Fruit fly (Drosophila melanogaster) Kc167 (cell line): ENCODE results near the gene Sry-beta.
A peak's percentile ranks its signal among the peaks of the same experiment; 100 is the strongest.

Experiments
- Myc ChIP-seq: fragments of >200 bp; optimal IDR thresholded peaks from 2 replicates; lab custom pipeline; 2017; ENCODE audit warnings: missing external identifiers
- Sin3A ChIP-seq: fragments of >200 bp; optimal IDR thresholded peaks from 2 replicates; lab custom pipeline; 2018; ENCODE audit warnings: missing external identifiers
- h ChIP-seq: fragments of >200 bp; optimal IDR thresholded peaks from 3 replicates; lab custom pipeline; 2018; ENCODE audit warnings: missing external identifiers
- insv ChIP-seq: fragments of >200 bp; optimal IDR thresholded peaks from 3 replicates; lab custom pipeline; 2018; ENCODE audit warnings: missing external identifiers
- psq ChIP-seq: fragments of >200 bp; optimal IDR thresholded peaks from 2 replicates; lab custom pipeline; 2017; ENCODE audit warnings: missing external identifiers
- ttk ChIP-seq: sonication (Bioruptor generic); optimal IDR thresholded peaks from 2 replicates; lab custom pipeline; 2017; ENCODE audit warnings: missing external identifiers

Gene Sry-beta

dm6 chr3R:30040879-30041278 is 1.4 kb downstream of the Sry-beta start:
- TF ChIP-seq h (lab: Kevin White, UChicago) = no peak
- TF ChIP-seq Sin3A (lab: Kevin White, UChicago) = no peak
- no peak for TF ChIP-seq psq (lab: Kevin White, UChicago)
- no peak for TF ChIP-seq insv (lab: Kevin White, UChicago)
- no peak for TF ChIP-seq ttk
- no peak for TF ChIP-seq Myc

- TF ChIP-seq ttk (no peak), Myc (no peak), h (lab: Kevin White, UChicago) (no peak), insv (lab: Kevin White, UChicago) (no peak), psq (lab: Kevin White, UChicago) (no peak), Sin3A (lab: Kevin White, UChicago) (no peak)
Measured at dm6 chr3R:30043139-30043744, 3.7 kb downstream of the Sry-beta start, which contains the start of gene Sry-delta. TSS of gene Sry-delta (plus strand) at chr3R:30043341.

dm6 chr3R:30046029-30047001 is 6.8 kb downstream of the Sry-beta start, which contains the start of the genes RpL32 and CG7943:
TSS of gene RpL32 (minus strand) at chr3R:30046161.
TSS of gene CG7943 (plus strand) at chr3R:30046470.
- no peak for TF ChIP-seq Myc
- TF ChIP-seq psq (lab: Kevin White, UChicago) = no peak
- TF ChIP-seq insv (lab: Kevin White, UChicago) = no peak
- no peak for TF ChIP-seq Sin3A (lab: Kevin White, UChicago)
- TF ChIP-seq ttk = no peak

dm6 chr3R:30050448-30050847 is 10.9 kb downstream of the Sry-beta start:
- no peak for TF ChIP-seq h (lab: Kevin White, UChicago)
- TF ChIP-seq ttk = no peak
- TF ChIP-seq insv (lab: Kevin White, UChicago) = no peak
- TF ChIP-seq Myc = no peak
- no peak for TF ChIP-seq psq (lab: Kevin White, UChicago)

dm6 chr3R:30051933-30052332 is 12.4 kb downstream of the Sry-beta start, which contains the start of gene CG15528:
TSS of gene CG15528 (minus strand) at chr3R:30052112.
- TF ChIP-seq ttk = no peak
- no peak for TF ChIP-seq Myc
- no peak for TF ChIP-seq psq (lab: Kevin White, UChicago)
- TF ChIP-seq h (lab: Kevin White, UChicago) = no peak
- no peak for TF ChIP-seq Sin3A (lab: Kevin White, UChicago)

- TF ChIP-seq ttk (no peak), psq (lab: Kevin White, UChicago) (no peak), h (lab: Kevin White, UChicago) (no peak), Sin3A (lab: Kevin White, UChicago) (no peak), Myc (no peak), insv (lab: Kevin White, UChicago) (no peak)
Measured at dm6 chr3R:30052455-30053046, 13.0 kb downstream of the Sry-beta start, which contains the start of gene Jasper. TSS of gene Jasper (plus strand) at chr3R:30052514.

dm6 chr3R:30055915-30056544 is 16.5 kb downstream of the Sry-beta start, which contains the start of the genes Rpp14b and spn-A:
TSS of gene Rpp14b (plus strand) at chr3R:30055957.
TSS of gene spn-A (minus strand) at chr3R:30056037.
- TF ChIP-seq psq (lab: Kevin White, UChicago) (no peak), insv (lab: Kevin White, UChicago) (peak; percentile 11), h (lab: Kevin White, UChicago) (peak; percentile 26)

- TF ChIP-seq insv (lab: Kevin White, UChicago) = no peak
- no peak for TF ChIP-seq Sin3A (lab: Kevin White, UChicago)
- no peak for TF ChIP-seq ttk
Measured at dm6 chr3R:30056592-30057135, 17.1 kb downstream of the Sry-beta start, which contains the start of the genes CG7950 and Rpp14a. TSS of gene CG7950 (plus strand) at chr3R:30056859. TSS of gene Rpp14a (plus strand) at chr3R:30056859.

- TF ChIP-seq Sin3A (lab: Kevin White, UChicago) = no peak
- TF ChIP-seq psq (lab: Kevin White, UChicago) = peak; percentile 93
Measured at dm6 chr3R:30058057-30058868, 18.7 kb downstream of the Sry-beta start, which contains the start of gene sima. TSS of gene sima (plus strand) at chr3R:30058311.

dm6 chr3R:30059944-30060343 is 20.4 kb downstream of the Sry-beta start:
- no peak for TF ChIP-seq h (lab: Kevin White, UChicago)
- TF ChIP-seq ttk = no peak
- no peak for TF ChIP-seq Sin3A (lab: Kevin White, UChicago)
- TF ChIP-seq Myc = no peak
- no peak for TF ChIP-seq psq (lab: Kevin White, UChicago)
- no peak for TF ChIP-seq insv (lab: Kevin White, UChicago)
